Worm (Caenorhabditis elegans) whole organism, L4/young adult: ENCODE data around the gene F52E1.2.

Source experiments
- W03F9.2 ChIP-seq: fragments of 150-350 bp; optimal IDR thresholded peaks from 2 replicates; lab custom pipeline; 2014; ENCODE audit warnings: missing biosample characterization, missing genetic modification characterization
- dao-5 ChIP-seq: sonication (generic microtip); optimal IDR thresholded peaks from 2 replicates; lab custom pipeline; 2016; ENCODE audit warnings: missing genotype, missing genetic modification characterization, moderate library complexity, missing compliant biosample characterization
- him-1 ChIP-seq: sonication (generic microtip); optimal IDR thresholded peaks from 2 replicates; lab custom pipeline; 2016; ENCODE audit warnings: missing genotype, missing genetic modification reagents, missing genetic modification characterization, missing compliant biosample characterization

DNA sequence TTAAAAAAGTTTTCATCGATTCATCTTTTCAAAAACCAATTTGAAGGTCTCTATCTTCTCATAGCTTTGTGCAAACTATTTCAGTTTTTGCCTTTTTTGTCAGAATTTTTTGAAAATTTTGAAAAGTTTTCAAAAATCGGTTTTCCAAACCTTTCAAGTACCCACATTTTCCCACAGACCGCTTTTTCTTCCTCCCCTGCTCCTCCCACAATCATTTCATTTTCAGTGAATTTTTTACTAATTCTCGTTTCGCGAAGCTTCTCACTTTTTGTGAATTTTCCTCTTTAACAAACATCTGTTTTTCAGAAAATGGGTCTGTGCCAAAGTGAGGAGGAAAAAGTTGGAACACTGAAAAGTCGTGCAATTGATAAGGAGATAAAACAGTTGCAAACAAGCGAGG lies 39.7 kb upstream of the F52E1.2 start, which contains the start of gene gpa-2:
- TF ChIP-seq him-1 (tag; lab: Kevin White, UChicago) = no peak
- no peak for TF ChIP-seq W03F9.2 (tag; lab: Kevin White, UChicago)
- TF ChIP-seq dao-5 (tag; lab: Kevin White, UChicago) = no peak
